Worm (Caenorhabditis elegans) whole organism, late embryonic: ENCODE data around the gene mogs-1.

ENCODE experiments used
- C38D4.7 ChIP-seq: fragments of 200-800 bp; sonication (Bioruptor generic); optimal IDR thresholded peaks from 2 replicates; lab custom pipeline; 2018; ENCODE audit warnings: mild to moderate bottlenecking, missing genetic modification characterization, moderate library complexity, missing compliant biosample characterization
- T23F11.4 ChIP-seq: fragments of 200-800 bp; sonication (Bioruptor generic); optimal IDR thresholded peaks from 2 replicates; lab custom pipeline; 2018; ENCODE audit warnings: mild to moderate bottlenecking, missing genetic modification characterization, missing compliant biosample characterization
- ceh-18 ChIP-seq: sonication (generic microtip); optimal IDR thresholded peaks from 2 replicates; lab custom pipeline; 2016; ENCODE audit warnings: missing genetic modification characterization, missing compliant biosample characterization
- ceh-24 ChIP-seq: sonication (generic microtip); optimal IDR thresholded peaks from 2 replicates; lab custom pipeline; 2016; ENCODE audit warnings: mild to moderate bottlenecking, missing genetic modification characterization, missing compliant biosample characterization
- ceh-45 ChIP-seq: fragments of 200-800 bp; sonication (Bioruptor generic); IDR thresholded peaks from 2 replicates; pipeline ENCODE4 v1.3.6; 2022; ENCODE audit warnings: missing genetic modification reagents, missing genetic modification characterization, missing compliant biosample characterization
- ceh-9 ChIP-seq: sonication (generic microtip); optimal IDR thresholded peaks from 2 replicates; lab custom pipeline; 2016; ENCODE audit warnings: mild to moderate bottlenecking, missing genetic modification characterization, inconsistent platforms, missing compliant biosample characterization
- elt-2 ChIP-seq: sonication (generic microtip); optimal IDR thresholded peaks from 2 replicates; lab custom pipeline; 2016; ENCODE audit warnings: missing genetic modification reagents, missing genetic modification characterization, missing compliant biosample characterization
- elt-4 ChIP-seq: sonication (generic microtip); optimal IDR thresholded peaks from 2 replicates; lab custom pipeline; 2016; ENCODE audit warnings: missing genetic modification characterization, missing compliant biosample characterization
- fkh-10 ChIP-seq: fragments of 150-350 bp; optimal IDR thresholded peaks from 2 replicates; lab custom pipeline; 2014; ENCODE audit warnings: missing biosample characterization, missing genetic modification reagents, missing genetic modification characterization
- fkh-6 ChIP-seq: sonication (generic microtip); optimal IDR thresholded peaks from 2 replicates; lab custom pipeline; 2016; ENCODE audit warnings: missing genetic modification characterization, missing compliant biosample characterization
- hlh-15 ChIP-seq: sonication (generic microtip); optimal IDR thresholded peaks from 2 replicates; lab custom pipeline; 2016; ENCODE audit warnings: missing genetic modification characterization, missing compliant biosample characterization
- hlh-30 ChIP-seq: sonication (generic microtip); optimal IDR thresholded peaks from 2 replicates; lab custom pipeline; 2017; ENCODE audit warnings: antibody characterized with exemption, missing genetic modification characterization, missing compliant biosample characterization; ENCODE audit not compliant: insufficient read depth
- hlh-6 ChIP-seq: sonication (generic microtip); optimal IDR thresholded peaks from 2 replicates; lab custom pipeline; 2016; ENCODE audit warnings: missing genotype, missing genetic modification characterization, missing compliant biosample characterization
- lim-6 ChIP-seq: sonication (generic microtip); optimal IDR thresholded peaks from 2 replicates; lab custom pipeline; 2016; ENCODE audit warnings: missing genetic modification characterization, missing compliant biosample characterization
- mec-3 ChIP-seq: sonication (generic microtip); optimal IDR thresholded peaks from 2 replicates; lab custom pipeline; 2016; ENCODE audit warnings: borderline replicate concordance, missing genetic modification characterization, missing compliant biosample characterization
- nfya-1 ChIP-seq: sonication (generic microtip); optimal IDR thresholded peaks from 2 replicates; lab custom pipeline; 2017; ENCODE audit warnings: missing genetic modification characterization, mild to moderate bottlenecking, missing compliant biosample characterization, antibody characterized with exemption, moderate library complexity
- nhr-11 ChIP-seq: fragments of 150-350 bp; optimal IDR thresholded peaks from 2 replicates; lab custom pipeline; 2014; ENCODE audit warnings: missing biosample characterization, missing genetic modification characterization
- nhr-232 ChIP-seq: sonication (generic microtip); optimal IDR thresholded peaks from 2 replicates; lab custom pipeline; 2016; ENCODE audit warnings: missing genetic modification characterization, missing compliant biosample characterization
- pax-1 ChIP-seq: fragments of 150-350 bp; optimal IDR thresholded peaks from 2 replicates; lab custom pipeline; 2014; ENCODE audit warnings: missing biosample characterization, missing genetic modification characterization
- pha-2 ChIP-seq: sonication (generic microtip); optimal IDR thresholded peaks from 2 replicates; lab custom pipeline; 2017; ENCODE audit warnings: mild to moderate bottlenecking, missing genetic modification characterization, missing compliant biosample characterization
- pros-1 ChIP-seq: fragments of 150-350 bp; optimal IDR thresholded peaks from 2 replicates; lab custom pipeline; 2014; ENCODE audit warnings: missing biosample characterization, missing genetic modification reagents, missing genetic modification characterization
- sdc-2 ChIP-seq: sonication (generic microtip); optimal IDR thresholded peaks from 2 replicates; lab custom pipeline; 2016; ENCODE audit warnings: missing genotype, missing genetic modification characterization, missing compliant biosample characterization
- syd-9 ChIP-seq: sonication (generic microtip); optimal IDR thresholded peaks from 2 replicates; lab custom pipeline; 2016; ENCODE audit warnings: mild to moderate bottlenecking, missing genetic modification characterization, moderate library complexity, missing compliant biosample characterization
- tbx-2 ChIP-seq: sonication (generic microtip); optimal IDR thresholded peaks from 2 replicates; lab custom pipeline; 2016; ENCODE audit warnings: missing genetic modification characterization, missing compliant biosample characterization
- tbx-7 ChIP-seq: sonication (generic microtip); optimal IDR thresholded peaks from 2 replicates; lab custom pipeline; 2016; ENCODE audit warnings: missing genotype, missing genetic modification characterization, missing compliant biosample characterization
- ttx-3 ChIP-seq: sonication (generic microtip); optimal IDR thresholded peaks from 2 replicates; lab custom pipeline; 2016; ENCODE audit warnings: missing genetic modification reagents, missing genetic modification characterization, missing compliant biosample characterization
- unc-3 ChIP-seq, 2 experiments: fragments of 200-800 bp in 1 of 2; sonication (Bioruptor generic) in 1 of 2; sonication (generic microtip) in 1 of 2; conservative IDR thresholded peaks in 1 of 2; optimal IDR thresholded peaks in 1 of 2; 2 replicates each; pipeline versions ENCODE4 v1.3.6 to Lab custom; 2016 to 2022; ENCODE audit warnings: missing compliant biosample characterization in 2 of 2, missing genetic modification characterization in 2 of 2, missing genetic modification reagents in 1 of 2
- unc-42 ChIP-seq: sonication (generic microtip); optimal IDR thresholded peaks from 2 replicates; lab custom pipeline; 2016; ENCODE audit warnings: missing genotype, missing genetic modification characterization, missing compliant biosample characterization
- unc-55 ChIP-seq: sonication (generic microtip); optimal IDR thresholded peaks from 2 replicates; lab custom pipeline; 2017; ENCODE audit warnings: missing biosample characterization, missing genetic modification reagents, missing genetic modification characterization
- unc-86 ChIP-seq: sonication (generic microtip); optimal IDR thresholded peaks from 2 replicates; lab custom pipeline; 2016; ENCODE audit warnings: missing genetic modification characterization, missing compliant biosample characterization
- zip-5 ChIP-seq: sonication (generic microtip); optimal IDR thresholded peaks from 2 replicates; lab custom pipeline; 2016; ENCODE audit warnings: missing genetic modification characterization, missing compliant biosample characterization
- ztf-16 ChIP-seq: sonication (generic microtip); optimal IDR thresholded peaks from 2 replicates; lab custom pipeline; 2017; ENCODE audit warnings: missing genetic modification characterization, missing compliant biosample characterization

Gene mogs-1

DNA sequence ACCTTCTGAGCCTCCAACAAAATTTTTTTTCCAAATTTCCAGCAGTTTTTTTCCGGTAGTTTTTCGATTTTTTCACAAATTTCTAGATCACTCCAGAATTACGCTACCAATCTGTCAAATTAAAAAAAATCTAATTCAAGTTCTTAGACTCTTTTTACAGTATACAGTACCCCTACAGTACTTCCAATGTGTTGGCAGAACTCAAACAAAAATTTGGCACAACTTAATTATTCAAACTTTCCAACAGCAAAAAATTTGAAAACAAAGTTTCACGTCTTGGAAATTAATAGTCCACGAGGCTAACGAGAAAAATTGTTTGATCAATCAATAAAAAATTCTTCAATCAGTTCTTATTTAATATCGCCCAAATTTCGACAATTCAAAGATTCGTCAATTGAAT, 28.1 kb upstream of the mogs-1 start, which contains the start of gene F36H1.3:
Gene F36H1.3, plus strand, starts transcription at position 323 of the 400 bp plus-strand sequence.
- TF ChIP-seq nhr-11 (tag; lab: Kevin White, UChicago) (no peak), ceh-24 (tag; lab: Kevin White, UChicago) (no peak), unc-86 (tag; lab: Kevin White, UChicago) (no peak), tbx-7 (tag; lab: Kevin White, UChicago) (no peak), ceh-9 (tag; lab: Kevin White, UChicago) (no peak)
- TF ChIP-seq, all 69 proteins: peak for 0

DNA sequence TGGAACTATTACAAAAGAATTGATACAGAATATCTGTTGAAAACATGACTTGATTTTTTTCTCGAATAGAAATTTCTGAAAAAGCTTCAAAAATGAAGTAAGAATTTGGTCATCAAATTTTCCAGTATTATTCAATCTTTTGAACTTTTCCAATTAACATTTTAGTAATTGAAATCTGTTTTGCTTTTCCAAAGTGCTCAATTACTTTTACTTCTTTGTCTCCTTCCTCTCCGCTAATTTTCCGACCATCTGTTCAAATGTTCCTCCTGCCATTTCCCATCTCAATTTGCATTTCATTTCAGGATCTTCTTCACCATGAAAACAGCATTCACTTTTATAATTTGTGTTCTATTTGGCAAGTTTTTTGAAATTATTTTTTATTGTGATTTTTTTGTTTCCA, 27.1 kb upstream of the mogs-1 start, which contains the start of gene F36H1.11:
Gene F36H1.11, plus strand, starts transcription at position 301 of the 400 bp plus-strand sequence.
- no peak for TF ChIP-seq sdc-2 (tag; lab: Kevin White, UChicago)
- TF ChIP-seq unc-42 (tag; lab: Kevin White, UChicago) = peak; percentile 44

DNA sequence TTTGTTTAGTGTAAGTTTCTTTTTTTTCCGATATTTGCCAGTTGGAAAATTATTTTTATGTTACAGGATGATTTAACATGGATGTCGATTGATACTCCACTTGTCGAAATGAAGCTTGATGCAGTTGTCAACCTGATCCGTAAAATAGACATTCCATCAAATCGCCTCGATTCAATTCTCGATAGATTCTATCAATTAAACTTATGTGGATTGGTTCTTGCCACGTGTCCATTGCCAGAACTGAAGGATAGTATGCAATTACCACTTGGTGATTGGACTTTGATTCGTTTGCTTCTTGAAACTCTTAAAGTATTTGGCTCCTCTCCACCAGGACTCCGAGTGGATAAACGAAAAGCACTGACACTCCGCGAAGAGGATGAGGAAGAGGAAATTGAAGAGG, 22.6 kb upstream of the mogs-1 start:
- TF ChIP-seq fkh-6 (tag; lab: Kevin White, UChicago) (no peak), C38D4.7 (GFP tag; lab: Kevin White, UChicago) (no peak), pha-2 (no peak), elt-4 (tag; lab: Kevin White, UChicago) (no peak)

DNA sequence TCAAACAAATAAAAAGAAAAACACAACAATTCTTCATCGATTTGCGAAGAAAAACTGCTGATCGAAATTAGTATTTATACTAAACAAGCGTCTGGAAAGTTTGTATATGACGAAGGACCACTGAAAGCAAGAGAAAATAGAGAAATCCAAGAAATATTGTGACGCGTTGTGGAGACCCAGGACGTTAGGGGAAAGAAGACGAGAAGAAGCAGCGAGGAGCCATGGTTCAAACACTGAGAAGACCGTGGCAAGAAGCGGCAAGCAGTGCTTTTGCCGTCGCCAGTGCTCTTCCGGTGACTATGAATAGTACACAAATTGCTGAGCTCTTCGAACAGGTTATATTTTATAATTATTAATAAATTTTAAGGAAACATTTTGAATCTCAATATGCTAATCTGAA, 16.9 kb upstream of the mogs-1 start:
- TF ChIP-seq nfya-1 (tag; lab: Kevin White, UChicago) = peak; percentile 17
- TF ChIP-seq hlh-30 (tag; lab: Kevin White, UChicago) = no peak
- TF ChIP-seq zip-5 = no peak
- TF ChIP-seq fkh-10 (GFP tag; lab: Kevin White, UChicago) = no peak
- TF ChIP-seq pax-1 (tag; lab: Kevin White, UChicago) = no peak
- no peak for TF ChIP-seq fkh-6 (tag; lab: Kevin White, UChicago)
- peak; percentile 6 for TF ChIP-seq tbx-2 (tag; lab: Kevin White, UChicago)
- TF ChIP-seq ceh-9 (tag; lab: Kevin White, UChicago) = no peak
- TF ChIP-seq ttx-3 (tag; lab: Kevin White, UChicago) = no peak

DNA sequence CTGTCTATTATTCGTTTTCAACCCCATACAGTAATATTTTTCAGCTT, 16.7 kb upstream of the mogs-1 start, which contains the start of gene kdin-1:
Gene kdin-1, plus strand, starts transcription at position 38 of the 47 bp plus-strand sequence.
- no peak for TF ChIP-seq mec-3 (tag; lab: Kevin White, UChicago)

DNA sequence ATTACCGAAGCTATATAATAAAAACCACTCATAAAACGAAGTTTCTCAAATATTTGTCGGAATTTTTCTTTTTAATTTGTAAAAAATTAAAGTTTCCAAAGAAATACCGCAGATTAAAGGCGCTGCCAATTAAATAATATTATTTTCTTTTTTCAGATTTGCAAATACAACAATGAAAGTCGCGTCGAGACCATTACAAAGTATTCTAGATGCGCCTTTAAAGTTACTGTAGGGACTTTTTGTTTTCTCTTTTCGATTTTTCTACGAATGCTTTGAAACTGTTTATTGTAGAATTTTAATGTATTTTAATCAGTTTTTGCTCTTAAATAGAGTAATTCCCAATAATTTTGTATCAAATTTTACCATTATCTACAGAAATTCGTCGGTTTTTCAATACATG, 16.5 kb upstream of the mogs-1 start:
- TF ChIP-seq fkh-6 (tag; lab: Kevin White, UChicago) (no peak), ztf-16 (tag; lab: Kevin White, UChicago) (no peak), ceh-45 (GFP tag; lab: Robert Waterston, UW) (no peak), ceh-9 (tag; lab: Kevin White, UChicago) (no peak), syd-9 (tag; lab: Kevin White, UChicago) (no peak), C38D4.7 (GFP tag; lab: Kevin White, UChicago) (no peak), zip-5 (no peak), T23F11.4 (no peak), unc-55 (GFP tag; lab: Kevin White, UChicago) (no peak), tbx-2 (tag; lab: Kevin White, UChicago) (no peak)

DNA sequence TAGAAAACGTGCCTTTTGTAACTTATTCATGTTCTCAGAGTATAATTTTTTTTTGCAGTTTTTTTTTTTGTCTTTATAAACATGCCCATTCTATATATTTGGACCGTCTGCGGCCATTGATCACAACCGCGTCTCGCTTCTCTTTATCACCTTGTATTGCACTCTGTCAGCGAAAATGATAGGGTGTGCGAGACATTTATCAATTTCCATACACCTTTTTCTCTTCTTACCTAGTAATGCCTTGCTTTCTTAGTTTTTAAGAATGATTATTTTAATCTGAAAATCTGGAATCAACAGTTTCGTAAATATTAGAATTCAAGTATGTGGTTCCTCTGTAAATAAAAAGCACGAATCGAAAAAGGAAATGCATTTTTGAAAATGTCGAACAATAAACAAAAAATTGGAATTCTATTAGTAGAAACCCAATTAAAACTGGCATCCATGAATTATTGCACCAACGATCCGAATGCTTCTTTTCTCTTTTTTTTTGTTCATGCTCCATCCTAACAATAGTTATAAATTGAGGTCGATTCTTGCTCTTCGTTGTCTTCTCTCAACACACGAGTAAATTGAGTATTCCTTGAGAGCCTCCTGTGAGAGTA, 15.5 kb upstream of the mogs-1 start:
- peak; percentile 44 for TF ChIP-seq elt-2
- TF ChIP-seq unc-42 (tag; lab: Kevin White, UChicago) = peak; percentile 32
- no peak for TF ChIP-seq hlh-15 (tag; lab: Kevin White, UChicago)

DNA sequence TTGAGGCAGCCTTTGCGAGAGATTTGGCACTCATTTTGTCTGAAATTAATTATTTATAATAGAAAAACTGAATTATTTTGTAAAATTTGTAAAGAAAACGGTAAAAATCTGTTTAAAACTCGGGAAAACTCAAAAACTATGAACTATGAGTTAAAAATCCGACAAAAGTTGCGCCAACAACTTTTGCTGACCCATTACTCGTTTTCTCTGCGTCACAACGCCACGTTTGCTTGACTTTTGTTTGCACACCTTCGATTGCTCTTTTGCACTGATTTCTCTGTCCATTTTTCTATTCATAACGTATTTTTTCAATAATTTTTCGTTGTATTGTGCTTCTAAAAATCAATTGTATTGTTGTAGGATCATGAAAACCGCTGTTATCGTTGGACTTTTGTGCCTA, 14.5 kb upstream of the mogs-1 start, which contains the start of gene fkb-1:
Gene fkb-1, plus strand, starts transcription at position 361 of the 400 bp plus-strand sequence.
- no peak for TF ChIP-seq unc-55 (GFP tag; lab: Kevin White, UChicago)
- TF ChIP-seq elt-2 = peak; percentile 19
- TF ChIP-seq nhr-232 (tag; lab: Kevin White, UChicago) = no peak
- no peak for TF ChIP-seq lim-6
- TF ChIP-seq unc-3 (GFP tag; conservative IDR thresholded peaks at IDR 0.05; lab: Robert Waterston, UW) = no peak
- TF ChIP-seq unc-3 (tag; optimal IDR thresholded peaks at IDR 0.05; lab: Kevin White, UChicago) = no peak
- no peak for TF ChIP-seq ttx-3 (tag; lab: Kevin White, UChicago)
- TF ChIP-seq ceh-9 (tag; lab: Kevin White, UChicago) = no peak
- no peak for TF ChIP-seq hlh-6 (tag; lab: Kevin White, UChicago)
- no peak for TF ChIP-seq zip-5
- peak; percentile 60 for TF ChIP-seq pax-1 (tag; lab: Kevin White, UChicago)
- TF ChIP-seq nfya-1 (tag; lab: Kevin White, UChicago) = peak; percentile 35
- TF ChIP-seq pros-1 (tag; lab: Kevin White, UChicago) = no peak
- TF ChIP-seq mec-3 (tag; lab: Kevin White, UChicago) = no peak
- no peak for TF ChIP-seq ceh-18
